Fruit fly (Drosophila melanogaster): ENCODE results near the gene Glyp.

Glyp gene

DNA sequence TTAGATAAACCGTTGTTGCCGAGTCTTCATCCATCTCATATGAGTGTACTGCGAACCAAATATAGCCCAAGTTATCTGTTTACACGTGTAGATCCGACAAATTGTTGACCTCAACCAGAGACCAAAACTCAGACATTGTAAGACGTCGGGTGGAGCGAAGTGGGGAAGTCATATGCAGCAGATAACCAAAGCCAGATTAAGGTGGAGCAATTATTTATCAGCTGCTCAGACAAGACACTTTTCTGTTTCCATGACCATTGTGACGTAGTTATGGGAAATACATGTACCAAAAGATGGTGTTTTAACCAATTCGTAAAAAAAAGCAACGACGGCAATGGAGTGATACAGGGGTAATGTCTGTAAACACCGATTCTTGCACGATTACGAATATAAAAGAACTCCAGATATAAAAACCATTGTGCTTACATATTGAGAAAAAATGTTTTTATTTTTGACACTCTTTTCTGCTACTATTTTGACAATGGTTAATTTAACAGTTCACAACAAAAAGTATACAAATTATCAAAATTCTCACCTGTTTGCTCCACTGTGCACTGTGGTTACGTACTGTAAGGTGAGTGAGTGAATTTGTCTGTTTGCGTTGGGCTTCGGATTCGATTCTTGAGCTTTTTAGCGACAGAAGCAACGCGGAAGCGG lies 46.8 kb downstream of the Glyp start (continued):
- TF ChIP-seq Meics (GFP tag; optimal IDR thresholded peaks at IDR 0.05): peak; percentile 62
- TF ChIP-seq CG10147 (GFP tag; optimal IDR thresholded peaks at IDR 0.05): no peak
- peak; percentile 56 for TF ChIP-seq HLH54F (GFP tag; optimal IDR thresholded peaks at IDR 0.05)
- peak; percentile 28 for TF ChIP-seq CG9609 (GFP tag; optimal IDR thresholded peaks at IDR 0.05)
- TF ChIP-seq Med (GFP tag): peak; percentile 93
- peak; percentile 41 for TF ChIP-seq CG10209 (GFP tag; optimal IDR thresholded peaks at IDR 0.05)
- no peak for TF ChIP-seq Bdp1 (GFP tag; optimal IDR thresholded peaks at IDR 0.05)
- TF ChIP-seq mam (GFP tag; optimal IDR thresholded peaks at IDR 0.05): peak; percentile 50
- peak; percentile 50 for TF ChIP-seq Atf-2 (GFP tag; optimal IDR thresholded peaks at IDR 0.05)
- peak; percentile 39 to 59 for TF ChIP-seq Hr51 (GFP tag; optimal IDR thresholded peaks at IDR 0.05)
- no peak for TF ChIP-seq NFAT (GFP tag; IDR thresholded peaks at IDR 0.05)
- TF ChIP-seq CG3726 (GFP tag; IDR thresholded peaks at IDR 0.05): 0 out of 3 replicates have a peak, but pooled peaks have one; percentile 8
- 0 out of 2 replicates have a peak, but pooled peaks have one; percentile 17 for TF ChIP-seq H2.0 (GFP tag; IDR thresholded peaks at IDR 0.05)
- TF ChIP-seq phol (tag; optimal IDR thresholded peaks at IDR 0.05): peak; percentile 38
- no peak for TF ChIP-seq mld (GFP tag; IDR thresholded peaks at IDR 0.05; ENCODE audit: partially characterized antibody)
- TF ChIP-seq Nf-YC (tag; optimal IDR thresholded peaks at IDR 0.05): no peak
- TF ChIP-seq Spps (tag; optimal IDR thresholded peaks at IDR 0.05): no peak
- TF ChIP-seq Sry-β (GFP tag; optimal IDR thresholded peaks at IDR 0.05): no peak
- TF ChIP-seq CG5245 (GFP tag; optimal IDR thresholded peaks at IDR 0.05): no peak
- peak; percentile 25 for TF ChIP-seq CG10274 (GFP tag; optimal IDR thresholded peaks at IDR 0.05)
- peak; percentile 24; the same call in 1 of the 2 replicates for TF ChIP-seq E2f2 (GFP tag; IDR thresholded peaks at IDR 0.05)
- peak; percentile 8 for TF ChIP-seq run (tag; optimal IDR thresholded peaks at IDR 0.05)
- peak; percentile 14; the same call in 1 of the 3 replicates for TF ChIP-seq CG11093 (GFP tag; IDR thresholded peaks at IDR 0.05)
- TF ChIP-seq Myb (GFP tag; optimal IDR thresholded peaks at IDR 0.05): peak; percentile 46
- peak; percentile 50 for TF ChIP-seq Sox102F (GFP tag; optimal IDR thresholded peaks at IDR 0.05)
- no peak for TF ChIP-seq Hand (GFP tag; optimal IDR thresholded peaks at IDR 0.05)
- no peak for TF ChIP-seq br (optimal IDR thresholded peaks at IDR 0.05)
- TF ChIP-seq Ada2b (GFP tag; IDR thresholded peaks at IDR 0.05): peak; percentile 61
- TF ChIP-seq vfl (GFP tag; optimal IDR thresholded peaks at IDR 0.05): peak; percentile 30
- peak; percentile 54 for TF ChIP-seq unpg (GFP tag; optimal IDR thresholded peaks at IDR 0.05)
- TF ChIP-seq dpn (GFP tag; optimal IDR thresholded peaks at IDR 0.05): peak; percentile 30 to 42
- TF ChIP-seq CG17361 (GFP tag; IDR thresholded peaks at IDR 0.05): peak; percentile 39; the same call in 1 of the 3 replicates
- TF ChIP-seq BtbVII (GFP tag; optimal IDR thresholded peaks at IDR 0.05): no peak
- peak; percentile 27; the same call in 1 of the 2 replicates for TF ChIP-seq CG32772 (GFP tag; IDR thresholded peaks at IDR 0.05)
- 0 out of 2 replicates have a peak, but pooled peaks have one; percentile 20 for TF ChIP-seq CG32767 (GFP tag; IDR thresholded peaks at IDR 0.05)
- TF ChIP-seq Taf1 (GFP tag; IDR thresholded peaks at IDR 0.05): peak; percentile 45; the same call in 1 of the 2 replicates
- no peak for TF ChIP-seq org-1 (GFP tag; optimal IDR thresholded peaks at IDR 0.05)
- 0 out of 2 replicates have a peak, but pooled peaks have one; percentile 31 for TF ChIP-seq CG9215 (GFP tag; IDR thresholded peaks at IDR 0.05)
- TF ChIP-seq nmo (GFP tag; optimal IDR thresholded peaks at IDR 0.05): peak; percentile 31
- peak; percentile 53 for TF ChIP-seq ind (GFP tag; optimal IDR thresholded peaks at IDR 0.05)
- TF ChIP-seq CG33557 (GFP tag; optimal IDR thresholded peaks at IDR 0.05): no peak
